Worm (Caenorhabditis elegans) whole organism, L2 larva: ENCODE measurements around the gene best-18.

Source experiments
- C34F6.9 ChIP-seq: fragments of 150-350 bp; optimal IDR thresholded peaks from 2 replicates; lab custom pipeline; 2014; ENCODE audit warnings: missing biosample characterization, missing genetic modification characterization
- F13H6.1 ChIP-seq: sonication (generic microtip); optimal IDR thresholded peaks from 2 replicates; lab custom pipeline; 2016; ENCODE audit warnings: missing genetic modification characterization, missing compliant biosample characterization
- Y55F3AM.14 ChIP-seq: fragments of 200-800 bp; sonication (Bioruptor generic); optimal IDR thresholded peaks from 2 replicates; lab custom pipeline; 2018; ENCODE audit warnings: mild to moderate bottlenecking, missing genetic modification characterization, missing compliant biosample characterization
- ZK546.5 ChIP-seq: sonication (generic microtip); optimal IDR thresholded peaks from 2 replicates; lab custom pipeline; 2017; ENCODE audit warnings: missing biosample characterization, missing genetic modification characterization
- aly-2 ChIP-seq: fragments of 150-350 bp; optimal IDR thresholded peaks from 2 replicates; lab custom pipeline; 2014; ENCODE audit warnings: missing biosample characterization, missing genetic modification characterization
- ama-1 ChIP-seq: fragments of 150-350 bp; optimal IDR thresholded peaks from 2 replicates; lab custom pipeline; 2018; ENCODE audit warnings: inconsistent platforms
- blmp-1 ChIP-seq: sonication (generic microtip); optimal IDR thresholded peaks from 2 replicates; lab custom pipeline; 2017; ENCODE audit warnings: missing genetic modification characterization, mild to moderate bottlenecking, missing compliant biosample characterization, antibody characterized with exemption, moderate library complexity; ENCODE audit not compliant: insufficient read depth
- ceh-82 ChIP-seq: fragments of 150-350 bp; optimal IDR thresholded peaks from 2 replicates; lab custom pipeline; 2014; ENCODE audit warnings: missing biosample characterization, missing genetic modification characterization
- crh-2 ChIP-seq: sonication (generic microtip); optimal IDR thresholded peaks from 2 replicates; lab custom pipeline; 2017; ENCODE audit warnings: missing biosample characterization, missing genetic modification characterization
- dmd-4 ChIP-seq: sonication (generic microtip); optimal IDR thresholded peaks from 2 replicates; lab custom pipeline; 2017; ENCODE audit warnings: missing biosample characterization, missing genetic modification characterization
- egl-27 ChIP-seq: sonication (generic microtip); optimal IDR thresholded peaks from 3 replicates; lab custom pipeline; 2017; ENCODE audit warnings: missing biosample characterization, missing genetic modification reagents, missing genetic modification characterization
- elt-1 ChIP-seq: fragments of 150-350 bp; optimal IDR thresholded peaks from 2 replicates; lab custom pipeline; 2014; ENCODE audit warnings: missing biosample characterization, missing genetic modification characterization
- lin-11 ChIP-seq: fragments of 150-350 bp; sonication (generic microtip); optimal IDR thresholded peaks from 2 replicates; lab custom pipeline; 2014; ENCODE audit warnings: missing biosample characterization, missing genetic modification characterization, inconsistent platforms, mixed read lengths
- lin-13 ChIP-seq: fragments of 150-350 bp; optimal IDR thresholded peaks from 2 replicates; lab custom pipeline; 2014; ENCODE audit warnings: missing biosample characterization, missing genetic modification reagents, missing genetic modification characterization
- lin-39 ChIP-seq: fragments of 150-350 bp; optimal IDR thresholded peaks from 2 replicates; lab custom pipeline; 2014; ENCODE audit warnings: missing biosample characterization, missing genetic modification reagents, missing genetic modification characterization
- lsy-2 ChIP-seq, 2 experiments: fragments of 150-350 bp in 1 of 2; sonication (generic microtip) in 1 of 2; optimal IDR thresholded peaks; 2 replicates each; lab custom pipeline; 2014 to 2017; ENCODE audit warnings: missing biosample characterization in 2 of 2, missing genetic modification characterization in 2 of 2
- mbf-1 ChIP-seq: sonication (generic microtip); optimal IDR thresholded peaks from 2 replicates; lab custom pipeline; 2017; ENCODE audit warnings: missing biosample characterization, missing genetic modification characterization
- nhr-10 ChIP-seq: sonication (generic microtip); optimal IDR thresholded peaks from 2 replicates; lab custom pipeline; 2017; ENCODE audit warnings: missing biosample characterization, missing genetic modification characterization
- nhr-12 ChIP-seq: fragments of 150-350 bp; optimal IDR thresholded peaks from 2 replicates; lab custom pipeline; 2014; ENCODE audit warnings: missing biosample characterization, missing genetic modification characterization
- nhr-129 ChIP-seq: fragments of 150-350 bp; optimal IDR thresholded peaks from 2 replicates; lab custom pipeline; 2014; ENCODE audit warnings: missing biosample characterization, missing genetic modification characterization
- nhr-21 ChIP-seq: fragments of 150-350 bp; optimal IDR thresholded peaks from 2 replicates; lab custom pipeline; 2014; ENCODE audit warnings: missing biosample characterization, missing genetic modification characterization
- nhr-237 ChIP-seq: fragments of 150-350 bp; optimal IDR thresholded peaks from 2 replicates; lab custom pipeline; 2014; ENCODE audit warnings: missing biosample characterization, missing genetic modification characterization
- nhr-25 ChIP-seq: fragments of 150-350 bp; sonication (generic microtip); optimal IDR thresholded peaks from 3 replicates; lab custom pipeline; 2014; ENCODE audit warnings: missing biosample characterization, missing genetic modification characterization
- sem-4 ChIP-seq: fragments of 150-350 bp; optimal IDR thresholded peaks from 2 replicates; lab custom pipeline; 2014; ENCODE audit warnings: missing biosample characterization, missing genetic modification reagents, missing genetic modification characterization
- skn-1 ChIP-seq: sonication (generic microtip); optimal IDR thresholded peaks from 2 replicates; lab custom pipeline; 2017; ENCODE audit warnings: missing biosample characterization, missing genetic modification characterization
- sma-3 ChIP-seq: sonication (generic microtip); optimal IDR thresholded peaks from 2 replicates; lab custom pipeline; 2016; ENCODE audit warnings: missing genetic modification reagents, missing genetic modification characterization, missing compliant biosample characterization
- sma-9 ChIP-seq, 2 experiments: fragments of 150-350 bp in 1 of 2; sonication (generic microtip) in 1 of 2; optimal IDR thresholded peaks; 2 replicates each; lab custom pipeline; 2014 to 2016; ENCODE audit warnings: missing genetic modification characterization in 2 of 2, mild to moderate bottlenecking in 1 of 2, missing biosample characterization in 1 of 2, missing compliant biosample characterization in 1 of 2, missing genetic modification reagents in 1 of 2, moderate library complexity in 1 of 2
- snpc-4 ChIP-seq: fragments of 150-350 bp; optimal IDR thresholded peaks from 2 replicates; lab custom pipeline; 2014; ENCODE audit warnings: missing biosample characterization, missing genetic modification characterization
- unc-55 ChIP-seq: fragments of 150-350 bp; sonication (generic microtip); optimal IDR thresholded peaks from 3 replicates; lab custom pipeline; 2014; ENCODE audit warnings: missing biosample characterization, missing genetic modification reagents, missing genetic modification characterization
- unc-62 ChIP-seq: fragments of 150-350 bp; optimal IDR thresholded peaks from 2 replicates; lab custom pipeline; 2014; ENCODE audit warnings: missing biosample characterization, missing genetic modification reagents, missing genetic modification characterization
- ztf-1 ChIP-seq: fragments of 200-800 bp; sonication (Bioruptor generic); conservative IDR thresholded peaks from 2 replicates; pipeline ENCODE4 v1.3.6; 2022; ENCODE audit warnings: missing genetic modification characterization, missing compliant biosample characterization
- ztf-11 ChIP-seq: sonication (generic microtip); optimal IDR thresholded peaks from 2 replicates; lab custom pipeline; 2017; ENCODE audit warnings: missing biosample characterization, missing genetic modification characterization

Gene best-18

ce11 chrIII:10251114-10251513 is 38.9 kb downstream of the best-18 start:
- TF ChIP-seq sma-9 (GFP tag; optimal IDR thresholded peaks at IDR 0.05; lab: Kevin White, UChicago), result no peak
- no peak for TF ChIP-seq sma-9 (tag; optimal IDR thresholded peaks at IDR 0.05; lab: Kevin White, UChicago)
- TF ChIP-seq ZK546.5 (tag; lab: Kevin White, UChicago), result no peak
- no peak for TF ChIP-seq unc-62
- TF ChIP-seq nhr-237 (tag; lab: Kevin White, UChicago), result no peak
- no peak for TF ChIP-seq lin-11 (tag; lab: Kevin White, UChicago)
- TF ChIP-seq, all 48 proteins: peak for 0

ce11 chrIII:10253334-10253733 is 41.1 kb downstream of the best-18 start:
- TF ChIP-seq ZK546.5 (tag; lab: Kevin White, UChicago) (no peak), egl-27 (no peak), nhr-129 (tag; lab: Kevin White, UChicago) (no peak), nhr-12 (tag; lab: Kevin White, UChicago) (no peak), nhr-25 (tag; lab: Kevin White, UChicago) (no peak), sem-4 (tag; lab: Kevin White, UChicago) (no peak), ztf-1 (GFP tag; lab: Robert Waterston, UW) (no peak), elt-1 (tag; lab: Kevin White, UChicago) (no peak), blmp-1 (tag; lab: Kevin White, UChicago) (no peak), ama-1 (no peak), snpc-4 (tag; lab: Kevin White, UChicago) (no peak), unc-55 (GFP tag; lab: Kevin White, UChicago) (no peak)

ce11 chrIII:10254583-10254982 is 42.4 kb downstream of the best-18 start, which contains the start of gene R01H10.4:
R01H10.4 (plus strand) TSS chrIII:10254818.
- TF ChIP-seq lsy-2 (tag; optimal IDR thresholded peaks at IDR 0.05; lab: Kevin White, UChicago), result no peak
- no peak for TF ChIP-seq sma-3 (GFP tag; lab: Kevin White, UChicago)
- TF ChIP-seq lin-39, result no peak
- no peak for TF ChIP-seq egl-27
- no peak for TF ChIP-seq C34F6.9 (tag; lab: Kevin White, UChicago)
- no peak for TF ChIP-seq ZK546.5 (tag; lab: Kevin White, UChicago)
- no peak for TF ChIP-seq lin-13
- TF ChIP-seq Y55F3AM.14 (GFP tag; lab: Kevin White, UChicago), result no peak

- TF ChIP-seq unc-55 (GFP tag; lab: Kevin White, UChicago) (no peak), mbf-1 (tag; lab: Kevin White, UChicago) (no peak), skn-1 (no peak), unc-62 (no peak), aly-2 (tag; lab: Kevin White, UChicago) (no peak), ceh-82 (tag; lab: Kevin White, UChicago) (no peak), crh-2 (tag; lab: Kevin White, UChicago) (no peak), nhr-10 (tag; lab: Kevin White, UChicago) (no peak), snpc-4 (tag; lab: Kevin White, UChicago) (no peak), dmd-4 (tag; lab: Kevin White, UChicago) (no peak), elt-1 (tag; lab: Kevin White, UChicago) (no peak)
- TF ChIP-seq, all 48 proteins: peak for 0
Observed at ce11 chrIII:10258641-10259040, 46.4 kb downstream of the best-18 start, which contains the start of gene rip-1. rip-1 (minus strand) TSS chrIII:10258741.

- TF ChIP-seq ztf-11 (tag; lab: Kevin White, UChicago), result no peak
- TF ChIP-seq F13H6.1, result no peak
- TF ChIP-seq nhr-21 (tag; lab: Kevin White, UChicago), result no peak
- TF ChIP-seq sma-3 (GFP tag; lab: Kevin White, UChicago), result no peak
- TF ChIP-seq lin-13, result no peak
- TF ChIP-seq lsy-2 (tag; optimal IDR thresholded peaks at IDR 0.05; lab: Kevin White, UChicago), result no peak
- no peak for TF ChIP-seq nhr-25 (tag; lab: Kevin White, UChicago)
- no peak for TF ChIP-seq mbf-1 (tag; lab: Kevin White, UChicago)
- no peak for TF ChIP-seq skn-1
- no peak for TF ChIP-seq egl-27
- TF ChIP-seq crh-2 (tag; lab: Kevin White, UChicago), result no peak
- no peak for TF ChIP-seq sem-4 (tag; lab: Kevin White, UChicago)
Observed at ce11 chrIII:10261256-10261655, 49.1 kb downstream of the best-18 start.
